Fruit fly (Drosophila melanogaster) ovary, adult (tissue): ENCODE data around the gene CG17234.

ENCODE experiments used
- CG17801 ChIP-seq: fragments of 200-800 bp; optimal IDR thresholded peaks from 2 replicates; lab custom pipeline; 2019; ENCODE audit warnings: missing biosample characterization, mild to moderate bottlenecking, missing genetic modification characterization, moderate library complexity; ENCODE audit not compliant: partially characterized antibody

Gene CG17234

dm6 chr2L:2236722-2237121, 16.1 kb upstream of the CG17234 start, which contains the start of gene Sec24CD:
Sec24CD (minus strand) TSS chr2L:2236844.
- TF ChIP-seq CG17801 = peak; percentile 77

- TF ChIP-seq CG17801 = no peak
Observed at dm6 chr2L:2238151-2238550, 14.7 kb upstream of the CG17234 start, which contains the start of gene Tengl3. Tengl3 (minus strand) TSS chr2L:2238251.

DNA sequence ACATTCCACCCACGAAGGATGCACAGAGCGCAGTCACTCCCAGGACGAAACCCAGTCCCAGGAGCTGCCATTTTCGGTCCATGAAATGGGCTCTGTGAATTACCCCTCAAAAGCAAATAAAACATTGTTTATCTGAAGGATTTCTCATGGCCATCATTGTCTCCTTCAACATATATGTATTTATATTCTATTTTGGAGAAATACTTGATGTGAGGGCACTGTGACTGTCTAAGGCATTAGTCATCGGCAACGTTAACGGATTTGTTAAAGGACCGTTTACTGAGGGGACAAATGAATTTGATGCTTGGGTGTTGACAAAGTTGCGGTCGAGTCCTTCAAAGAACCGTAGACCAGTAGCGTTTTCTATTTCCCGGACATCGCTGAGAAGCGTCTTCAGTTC, 13.6 kb upstream of the CG17234 start, which contains the start of gene Tengl2:
TSS of gene Tengl2 (minus strand) at position 101 of the 400 bp plus-strand sequence.
- no peak for TF ChIP-seq CG17801

- no peak for TF ChIP-seq CG17801
Observed at dm6 chr2L:2240493-2240892, 12.4 kb upstream of the CG17234 start, which contains the start of gene Tengl1. Tengl1 (minus strand) TSS chr2L:2240593.

DNA sequence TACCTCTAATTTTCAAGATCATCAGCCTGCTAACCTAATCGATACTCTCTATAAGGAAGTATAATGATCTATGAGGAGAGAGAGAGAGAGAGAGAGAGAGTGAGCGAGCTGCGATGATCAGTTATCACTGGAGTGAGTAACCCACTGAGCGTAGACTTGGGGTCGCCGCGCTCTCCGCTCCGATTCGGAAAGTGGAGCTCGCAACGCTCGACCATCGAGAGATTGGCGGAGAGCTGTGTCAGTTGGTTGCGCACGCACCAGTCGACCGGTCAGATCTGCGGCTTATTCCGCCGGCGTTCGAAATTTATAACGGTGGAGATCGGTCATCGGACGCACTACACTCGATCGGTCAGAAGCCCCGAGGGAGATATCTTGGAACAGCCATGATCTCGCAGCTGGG, 10.7 kb upstream of the CG17234 start, which contains the start of gene CG4267:
TSS of gene CG4267 (plus strand) at position 240 of the 400 bp plus-strand sequence.
- TF ChIP-seq CG17801 = peak; percentile 15

DNA sequence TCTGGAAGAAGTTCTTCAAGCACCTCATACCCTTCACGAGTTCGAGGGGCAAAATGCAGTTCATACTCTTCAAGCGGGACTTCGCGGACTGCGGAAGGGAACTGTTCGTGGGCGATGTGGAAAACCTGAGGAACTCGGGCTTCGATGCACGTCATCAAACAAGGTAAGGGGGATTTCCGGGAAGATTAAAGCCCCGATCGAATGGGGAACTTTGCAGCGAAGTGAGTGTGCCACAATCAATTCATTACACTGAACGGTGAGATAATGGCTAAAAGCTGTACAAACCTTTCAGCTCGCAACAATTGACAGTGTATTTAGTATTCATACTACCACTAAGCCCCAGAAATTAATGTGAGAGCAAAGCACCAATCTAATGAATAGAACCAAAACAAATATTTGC, 10.1 kb upstream of the CG17234 start:
- TF ChIP-seq CG17801 = no peak

DNA sequence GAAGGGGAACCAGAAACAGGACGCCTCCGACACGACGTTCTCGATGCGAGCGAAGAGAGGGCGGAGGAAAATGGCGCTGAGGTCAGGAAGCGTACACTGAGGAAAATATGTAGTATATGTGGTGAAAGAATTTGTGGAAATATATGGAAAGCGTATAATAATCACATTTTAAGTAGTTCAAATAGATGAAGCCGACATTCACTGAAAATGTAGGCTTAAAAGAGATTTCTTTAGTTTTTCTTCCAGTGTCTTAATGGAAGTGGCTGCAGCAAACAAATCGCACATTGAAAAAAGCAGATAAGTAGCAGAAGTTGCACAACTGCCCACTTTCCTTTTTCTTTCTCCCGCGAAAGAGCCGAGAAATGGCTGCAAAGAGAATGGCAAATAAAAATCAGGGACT, 3.3 kb upstream of the CG17234 start:
- TF ChIP-seq CG17801 = no peak

DNA sequence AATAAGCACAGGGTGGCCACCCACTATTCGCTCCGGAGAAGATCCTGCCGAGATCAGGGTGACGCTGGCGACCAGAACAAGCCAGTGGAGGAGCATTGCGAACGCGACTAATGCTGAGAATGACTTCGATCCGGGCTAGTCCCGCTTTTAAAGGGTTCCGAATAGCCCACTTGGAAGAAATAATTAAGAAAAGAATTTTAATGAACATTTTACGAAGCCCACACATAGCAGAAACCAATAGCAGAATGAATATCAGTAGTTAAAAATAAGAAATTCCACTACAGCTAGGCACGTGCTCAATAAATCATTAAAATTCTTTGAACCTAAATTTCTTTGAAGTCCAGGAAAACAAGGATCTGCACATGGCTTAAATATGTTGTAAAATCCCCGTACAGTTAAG, 1.7 kb upstream of the CG17234 start, which contains the start of gene Ser12:
TSS of gene Ser12 (minus strand) at position 101 of the 400 bp plus-strand sequence.
- no peak for TF ChIP-seq CG17801

- TF ChIP-seq CG17801 = no peak
Observed at dm6 chr2L:2252241-2252640, 604 bp upstream of the CG17234 start, which contains the start of gene CG17239. CG17239 (minus strand) TSS chr2L:2252341.

dm6 chr2L:2254950-2255349, 2.1 kb downstream of the CG17234 start, which contains the start of gene Send1:
Send1 (minus strand) TSS chr2L:2255050.
- no peak for TF ChIP-seq CG17801

DNA sequence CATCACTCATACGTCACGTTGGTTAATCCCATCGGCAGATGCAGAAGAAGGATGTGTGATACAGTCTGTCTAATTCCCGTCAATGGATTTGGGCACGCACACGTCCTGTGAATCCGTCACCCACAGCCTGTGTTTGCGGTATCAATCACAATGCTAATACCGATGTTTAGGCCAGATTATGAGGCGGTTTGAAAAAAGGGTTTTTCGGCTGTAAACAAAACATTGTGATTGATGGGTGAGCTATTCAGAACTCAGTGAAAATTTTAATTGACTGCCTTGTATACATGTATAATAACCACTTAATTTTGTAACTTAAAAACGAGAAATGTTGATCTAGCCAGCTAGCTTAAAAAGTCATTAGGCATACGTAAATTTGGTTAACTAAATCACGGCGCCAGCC, 10.3 kb downstream of the CG17234 start, which contains the start of gene CG4270:
TSS of gene CG4270 (plus strand) at position 301 of the 400 bp plus-strand sequence.
- no peak for TF ChIP-seq CG17801

- no peak for TF ChIP-seq CG17801
Observed at dm6 chr2L:2265221-2265620, 12.4 kb downstream of the CG17234 start, which contains the start of gene CG34049. CG34049 (minus strand) TSS chr2L:2265321.

- TF ChIP-seq CG17801 = no peak
Observed at dm6 chr2L:2269040-2269439, 16.2 kb downstream of the CG17234 start, which contains the start of gene CG17242. CG17242 (minus strand) TSS chr2L:2269140.

DNA sequence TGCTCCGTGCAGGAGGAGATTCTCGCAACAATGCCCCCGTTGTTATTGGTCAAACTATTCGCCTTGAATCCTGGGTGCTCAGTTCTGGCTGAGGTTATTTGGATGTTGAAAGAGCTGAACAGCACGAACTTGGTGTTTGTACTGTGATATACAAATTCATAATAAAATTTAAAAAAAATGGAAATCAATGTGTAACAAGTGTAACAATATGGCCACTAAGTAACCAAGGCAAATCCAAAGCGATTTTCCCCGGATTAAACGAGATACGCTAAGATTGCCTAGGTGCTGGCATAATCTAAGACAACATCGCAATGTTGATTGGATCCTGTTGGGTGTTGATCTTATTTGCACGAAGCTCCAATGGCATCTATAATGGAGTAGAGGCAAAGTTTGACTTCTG, 32.0 kb downstream of the CG17234 start, which contains the start of gene CG4271:
TSS of gene CG4271 (plus strand) at position 301 of the 400 bp plus-strand sequence.
- TF ChIP-seq CG17801 = no peak

DNA sequence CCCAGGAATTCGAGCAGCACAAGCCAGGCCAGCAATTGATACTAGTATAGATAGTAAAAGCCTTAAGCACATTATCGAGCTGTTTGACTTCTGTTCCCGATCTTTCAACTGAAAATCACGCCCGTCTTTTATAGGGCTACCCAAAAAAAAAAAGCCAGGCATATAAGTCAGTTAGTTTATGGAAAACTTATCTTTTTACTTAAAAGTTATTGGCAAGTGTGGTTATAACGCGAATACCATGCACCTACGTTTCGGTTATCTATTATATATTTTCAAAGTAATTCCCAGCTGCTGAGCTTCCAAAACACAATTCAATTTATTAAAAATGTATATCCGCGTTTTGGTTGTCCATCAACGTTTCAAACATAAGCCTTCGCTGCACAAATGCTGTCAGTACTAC, 33.9 kb downstream of the CG17234 start, which contains the start of gene CG31681:
TSS of gene CG31681 (minus strand) at position 101 of the 400 bp plus-strand sequence.
- TF ChIP-seq CG17801 = no peak

DNA sequence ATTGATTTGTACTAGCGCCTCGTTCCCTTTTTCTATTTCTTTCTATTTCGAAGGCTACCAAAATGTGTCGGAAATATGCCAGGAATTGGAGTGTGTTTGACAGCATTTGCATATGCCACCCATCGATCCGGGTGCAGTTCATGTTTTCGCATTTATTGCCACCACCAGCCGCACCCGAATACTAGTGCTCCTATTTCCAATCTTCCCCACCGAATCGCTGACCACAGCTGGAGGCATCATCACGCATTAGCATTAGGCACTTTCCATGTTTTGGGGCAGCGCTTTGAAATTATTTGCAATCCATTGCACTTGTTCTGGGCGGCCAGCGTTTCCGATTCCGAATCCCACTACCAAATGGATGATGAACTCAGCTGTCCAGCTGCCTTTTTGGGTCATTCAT, 35.0 kb downstream of the CG17234 start, which contains the start of gene CG42658:
TSS of gene CG42658 (minus strand) at position 101 of the 400 bp plus-strand sequence.
- TF ChIP-seq CG17801 = no peak

dm6 chr2L:2289316-2289715, 36.5 kb downstream of the CG17234 start, which contains the start of gene CG17237:
CG17237 (minus strand) TSS chr2L:2289416.
- TF ChIP-seq CG17801 = no peak

DNA sequence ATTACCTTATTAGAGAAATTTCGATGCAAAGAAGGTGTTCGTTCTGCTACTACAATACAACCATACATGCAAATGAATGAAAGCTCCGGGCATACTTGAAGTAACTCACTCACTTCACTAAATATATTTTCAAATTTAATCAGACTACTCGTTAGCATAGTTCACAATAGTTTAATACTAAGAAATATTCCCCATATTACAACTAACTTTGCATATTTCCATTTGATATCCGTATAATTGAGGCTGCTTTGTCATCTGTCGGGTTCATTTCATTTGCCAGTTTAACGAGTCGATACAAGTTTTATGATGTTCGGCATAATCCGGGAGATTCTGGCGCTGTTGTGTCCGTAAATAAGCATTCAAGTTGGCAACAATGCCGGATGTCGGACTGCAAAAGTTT, 37.8 kb downstream of the CG17234 start, which contains the start of gene robl22E:
TSS of gene robl22E (minus strand) at position 101 of the 400 bp plus-strand sequence.
- TF ChIP-seq CG17801 = no peak
